Fruit fly (Drosophila melanogaster) whole organism, wandering third instar larva: Measurements from ENCODE around the gene Atg2.

Source experiments
- Abd-B ChIP-seq: fragments of >200 bp; optimal IDR thresholded peaks from 2 replicates; lab custom pipeline; 2017; ENCODE audit warnings: missing biosample characterization, missing genetic modification characterization
- CrebA ChIP-seq: fragments of 200-800 bp; sonication (Bioruptor generic); optimal IDR thresholded peaks from 2 replicates; lab custom pipeline; 2016; ENCODE audit warnings: missing biosample characterization, mild to moderate bottlenecking, missing genetic modification characterization, borderline replicate concordance
- Dfd ChIP-seq: fragments of >200 bp; optimal IDR thresholded peaks from 2 replicates; lab custom pipeline; 2017; ENCODE audit warnings: missing biosample characterization, missing genetic modification characterization
- Dif ChIP-seq: fragments of 200-275, 200-300 bp; sonication (Bioruptor generic); optimal IDR thresholded peaks from 2 replicates; lab custom pipeline; 2018; ENCODE audit warnings: missing biosample characterization, missing genetic modification characterization; ENCODE audit not compliant: partially characterized antibody
- GATAd ChIP-seq: sonication (Bioruptor generic); optimal IDR thresholded peaks from 2 replicates; lab custom pipeline; 2016; ENCODE audit warnings: missing biosample characterization, missing genetic modification characterization
- Hnf4 ChIP-seq: fragments of 200-800 bp; sonication (Bioruptor generic); optimal IDR thresholded peaks from 2 replicates; lab custom pipeline; 2016; ENCODE audit warnings: missing biosample characterization, mild to moderate bottlenecking, missing genetic modification characterization
- Hr78 ChIP-seq: fragments of >200 bp; optimal IDR thresholded peaks from 2 replicates; lab custom pipeline; 2017; ENCODE audit warnings: missing biosample characterization, missing genetic modification characterization
- Hr83 ChIP-seq: fragments of 200-300 bp; sonication (Bioruptor generic); optimal IDR thresholded peaks from 2 replicates; lab custom pipeline; 2016; ENCODE audit warnings: missing biosample characterization, mild to moderate bottlenecking, missing genetic modification characterization, moderate library complexity; ENCODE audit not compliant: poor library complexity, severe bottlenecking
- Mio ChIP-seq: sonication (Bioruptor generic); optimal IDR thresholded peaks from 2 replicates; lab custom pipeline; 2016; ENCODE audit warnings: missing biosample characterization, missing genetic modification characterization
- Myc ChIP-seq: fragments of >200 bp; optimal IDR thresholded peaks from 2 replicates; lab custom pipeline; 2017
- N ChIP-seq: fragments of >200 bp; optimal IDR thresholded peaks from 2 replicates; lab custom pipeline; 2018; ENCODE audit warnings: missing biosample characterization, missing external identifiers, missing genetic modification characterization
- OdsH ChIP-seq: fragments of 200-800 bp; sonication (Bioruptor generic); optimal IDR thresholded peaks from 2 replicates; lab custom pipeline; 2016; ENCODE audit warnings: missing biosample characterization, mild to moderate bottlenecking, missing genetic modification characterization
- Sp1 ChIP-seq: fragments of 200-800 bp; sonication (Bioruptor generic); optimal IDR thresholded peaks from 3 replicates; lab custom pipeline; 2019; ENCODE audit warnings: missing biosample characterization, mild to moderate bottlenecking, missing genetic modification characterization, moderate library complexity
- Vsx2 ChIP-seq: fragments of 200-300, 225-300 bp; sonication (Bioruptor generic); optimal IDR thresholded peaks from 2 replicates; lab custom pipeline; 2018; ENCODE audit warnings: missing biosample characterization, missing genetic modification characterization; ENCODE audit not compliant: partially characterized antibody
- br ChIP-seq: fragments of 200-800 bp; sonication (Bioruptor generic); optimal IDR thresholded peaks from 2 replicates; lab custom pipeline; 2016; ENCODE audit warnings: missing biosample characterization, missing genetic modification characterization
- brk ChIP-seq: fragments of 200-800 bp; sonication (Bioruptor generic); optimal IDR thresholded peaks from 2 replicates; lab custom pipeline; 2016; ENCODE audit warnings: missing biosample characterization, mild to moderate bottlenecking, missing genetic modification characterization
- dl ChIP-seq, 2 experiments: fragments of 175-275, 200-275 bp in 1 of 2; fragments of 200-275 bp in 1 of 2; sonication (Bioruptor generic); optimal IDR thresholded peaks; lab custom pipeline; 2018; ENCODE audit warnings: mild to moderate bottlenecking in 2 of 2, missing biosample characterization in 2 of 2, missing genetic modification characterization in 2 of 2, moderate library complexity in 2 of 2; ENCODE audit not compliant: partially characterized antibody in 2 of 2, insufficient read depth in 1 of 2
- dsf ChIP-seq: sonication (Bioruptor generic); optimal IDR thresholded peaks from 2 replicates; lab custom pipeline; 2016; ENCODE audit warnings: missing biosample characterization, missing genetic modification characterization, borderline replicate concordance
- foxo ChIP-seq, 2 experiments: fragments of 200-800 bp; sonication (Bioruptor generic); optimal IDR thresholded peaks; 2 replicates in 1 of 2; 3 replicates in 1 of 2; lab custom pipeline; 2016 to 2017; ENCODE audit warnings: missing biosample characterization in 2 of 2, missing genetic modification characterization in 2 of 2
- fru ChIP-seq: fragments of 200-800 bp; sonication (Bioruptor generic); optimal IDR thresholded peaks from 3 replicates; lab custom pipeline; 2016; ENCODE audit warnings: missing biosample characterization, mild to moderate bottlenecking, missing genetic modification characterization
- h ChIP-seq: fragments of 200-800 bp; sonication (Bioruptor generic); optimal IDR thresholded peaks from 3 replicates; lab custom pipeline; 2016; ENCODE audit warnings: missing biosample characterization, mild to moderate bottlenecking, missing genetic modification characterization
- lola ChIP-seq: fragments of >200 bp; optimal IDR thresholded peaks from 2 replicates; lab custom pipeline; 2017; ENCODE audit warnings: missing biosample characterization, missing genetic modification characterization
- pan ChIP-seq: fragments of >200 bp; optimal IDR thresholded peaks from 2 replicates; lab custom pipeline; 2017
- psq ChIP-seq: fragments of 200-800 bp; sonication (Bioruptor generic); optimal IDR thresholded peaks from 3 replicates; lab custom pipeline; 2017; ENCODE audit warnings: missing biosample characterization, mild to moderate bottlenecking, missing genetic modification characterization, moderate library complexity
- rgr ChIP-seq: fragments of 200-800 bp; sonication (Bioruptor generic); optimal IDR thresholded peaks from 3 replicates; lab custom pipeline; 2016; ENCODE audit warnings: missing biosample characterization, mild to moderate bottlenecking, missing genetic modification characterization
- sage ChIP-seq: fragments of 200-800 bp; sonication (Bioruptor generic); optimal IDR thresholded peaks from 2 replicates; lab custom pipeline; 2016; ENCODE audit warnings: missing biosample characterization, mild to moderate bottlenecking, missing genetic modification characterization
- sv ChIP-seq: fragments of 200-800 bp; sonication (Bioruptor generic); optimal IDR thresholded peaks from 3 replicates; lab custom pipeline; 2016; ENCODE audit warnings: missing biosample characterization, missing genetic modification characterization
- tai ChIP-seq: sonication (Bioruptor generic); optimal IDR thresholded peaks from 2 replicates; lab custom pipeline; 2016; ENCODE audit warnings: missing biosample characterization, missing genetic modification characterization
- usp ChIP-seq: fragments of >200 bp; optimal IDR thresholded peaks from 2 replicates; lab custom pipeline; 2017; ENCODE audit warnings: missing biosample characterization, missing genetic modification characterization
- woc ChIP-seq: sonication (Bioruptor generic); optimal IDR thresholded peaks from 2 replicates; lab custom pipeline; 2016; ENCODE audit warnings: missing biosample characterization, mild to moderate bottlenecking, missing genetic modification characterization

Gene Atg2

DNA sequence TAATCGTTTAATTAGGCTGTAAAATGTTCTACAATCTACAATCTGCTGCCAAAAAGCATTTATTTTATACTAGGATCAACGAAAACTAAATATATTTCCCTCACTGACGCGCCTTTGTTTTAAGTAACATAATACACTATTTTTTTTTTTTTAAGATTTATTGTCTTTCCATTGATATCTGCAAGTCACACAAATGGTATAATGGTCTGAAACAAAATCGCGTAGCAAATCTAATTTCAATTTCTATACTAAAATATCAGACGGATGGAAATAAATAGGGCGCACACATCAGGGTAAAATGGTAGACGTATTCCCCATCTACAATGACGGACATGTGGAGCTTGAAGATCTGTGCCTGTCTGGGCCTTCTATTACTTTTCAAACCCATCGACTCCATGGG is 34.7 kb upstream of the Atg2 start, which contains the start of gene Acp62F:
Acp62F (plus strand) TSS at position 301 of the 400 bp plus-strand sequence.
- no peak for TF ChIP-seq dsf

DNA sequence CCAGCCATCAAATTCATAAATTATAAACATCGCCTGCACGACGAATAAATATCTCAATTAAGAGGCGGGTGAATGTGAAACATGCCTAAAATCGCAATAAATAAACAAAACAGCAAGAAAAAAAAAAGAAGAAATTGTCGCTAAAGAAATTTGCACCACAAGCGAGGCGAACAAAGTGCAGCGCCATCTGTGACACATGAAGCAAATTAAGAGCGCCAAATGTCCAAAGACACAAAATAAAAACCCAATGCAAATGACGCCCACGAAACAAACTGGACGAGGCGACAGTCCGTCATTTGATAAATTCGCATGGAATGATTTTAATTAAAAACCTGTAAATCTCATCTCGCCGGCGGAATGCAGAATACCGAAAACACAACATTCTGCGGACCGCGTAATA is 30.4 kb upstream of the Atg2 start:
- no peak for TF ChIP-seq OdsH
- TF ChIP-seq brk (GFP tag; lab: Kevin White, UChicago): no peak
- TF ChIP-seq Hr78 (GFP tag; lab: Kevin White, UChicago): no peak
- TF ChIP-seq rgr (GFP tag; lab: Kevin White, UChicago): no peak
- TF ChIP-seq Hnf4 (GFP tag; lab: Kevin White, UChicago): no peak
- no peak for TF ChIP-seq foxo (GFP tag; optimal IDR thresholded peaks at IDR 0.05; lab: Kevin White, UChicago)
- TF ChIP-seq Abd-B (GFP tag; lab: Kevin White, UChicago): no peak
- TF ChIP-seq dl (GFP tag; optimal IDR thresholded peaks at IDR 0.05; lab: Kevin White, UChicago; ENCODE audit: insufficient read depth in 1 of 2, partially characterized antibody in 2 of 2): no peak
- no peak for TF ChIP-seq CrebA
- TF ChIP-seq lola (GFP tag; lab: Kevin White, UChicago): no peak
- TF ChIP-seq Vsx2 (GFP tag; lab: Kevin White, UChicago): no peak
- TF ChIP-seq Hr83: no peak
- TF ChIP-seq GATAd (GFP tag; lab: Kevin White, UChicago): no peak
- TF ChIP-seq Dfd (GFP tag; lab: Kevin White, UChicago): no peak
- no peak for TF ChIP-seq psq (GFP tag; lab: Kevin White, UChicago)
- no peak for TF ChIP-seq br
- TF ChIP-seq Myc (lab: Kevin White, UChicago): no peak
- no peak for TF ChIP-seq N (GFP tag; lab: Kevin White, UChicago)
- TF ChIP-seq, all 38 proteins: peak for 0

DNA sequence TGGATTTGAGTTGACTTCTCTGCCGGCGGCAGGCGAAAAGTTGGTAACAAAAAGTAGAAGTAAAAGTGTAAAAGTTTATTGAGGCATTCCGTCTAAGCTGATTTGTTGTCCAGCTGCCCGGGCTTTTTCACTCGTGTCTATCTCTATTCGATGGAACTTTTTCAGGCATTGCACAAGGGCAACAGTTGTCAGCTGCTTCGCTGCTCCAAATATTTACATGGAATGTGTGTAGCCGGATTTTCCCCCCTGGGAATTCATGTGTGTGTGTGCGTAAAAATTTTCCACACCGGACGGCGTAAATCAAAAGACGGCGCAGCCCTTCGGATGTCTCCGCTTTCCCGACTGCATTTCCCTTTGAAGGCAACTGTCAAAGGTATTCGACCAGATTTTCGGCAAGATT is 29.2 kb upstream of the Atg2 start:
- TF ChIP-seq Dif (GFP tag; lab: Kevin White, UChicago): no peak
- no peak for TF ChIP-seq h (GFP tag; lab: Kevin White, UChicago)
- no peak for TF ChIP-seq usp (GFP tag; lab: Kevin White, UChicago)
- no peak for TF ChIP-seq Mio (GFP tag; lab: Kevin White, UChicago)
- no peak for TF ChIP-seq woc (GFP tag; lab: Kevin White, UChicago)
- no peak for TF ChIP-seq dl (GFP tag; optimal IDR thresholded peaks at IDR 0.05; lab: Kevin White, UChicago; ENCODE audit: insufficient read depth in 1 of 2, partially characterized antibody in 2 of 2)

DNA sequence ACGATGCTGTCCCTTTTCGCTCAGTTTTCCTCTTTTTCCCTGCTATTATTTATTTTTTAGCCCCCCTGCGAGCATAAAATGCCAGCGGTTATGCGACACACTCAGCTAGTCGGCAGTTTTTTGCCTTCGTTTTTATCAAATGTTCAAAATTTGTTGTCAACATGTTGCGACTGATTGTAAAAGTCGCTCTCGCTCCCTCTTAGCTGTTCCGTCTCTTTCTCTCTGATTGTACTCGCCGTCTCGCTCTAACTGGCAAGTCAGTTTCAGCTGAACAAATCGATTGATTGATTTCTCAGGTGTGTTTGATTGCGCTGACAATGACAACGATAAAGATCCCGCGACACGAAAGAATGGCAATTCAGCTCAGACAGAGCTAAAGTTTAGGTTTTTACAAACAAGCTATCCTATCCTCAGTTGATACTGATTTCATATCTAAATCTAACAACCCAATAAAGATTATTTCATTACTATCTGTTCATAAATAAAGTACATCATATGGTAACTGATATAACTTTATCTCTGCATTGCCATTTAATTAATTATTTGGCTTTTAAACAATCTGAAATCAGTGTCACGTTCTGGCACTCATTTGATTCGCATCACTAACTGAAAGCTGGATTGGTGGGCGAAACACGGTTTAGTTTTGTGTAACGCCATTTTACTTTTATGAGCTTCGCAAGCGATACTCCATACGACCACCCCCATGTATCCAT is 28.3 kb upstream of the Atg2 start:
- TF ChIP-seq GATAd (GFP tag; lab: Kevin White, UChicago) (no peak), N (GFP tag; lab: Kevin White, UChicago) (no peak), Hnf4 (GFP tag; lab: Kevin White, UChicago) (no peak), tai (no peak), usp (GFP tag; lab: Kevin White, UChicago) (no peak), Abd-B (GFP tag; lab: Kevin White, UChicago) (no peak), h (GFP tag; lab: Kevin White, UChicago) (no peak), CrebA (no peak), Sp1 (GFP tag; lab: Kevin White, UChicago) (no peak), sage (no peak), OdsH (no peak)

DNA sequence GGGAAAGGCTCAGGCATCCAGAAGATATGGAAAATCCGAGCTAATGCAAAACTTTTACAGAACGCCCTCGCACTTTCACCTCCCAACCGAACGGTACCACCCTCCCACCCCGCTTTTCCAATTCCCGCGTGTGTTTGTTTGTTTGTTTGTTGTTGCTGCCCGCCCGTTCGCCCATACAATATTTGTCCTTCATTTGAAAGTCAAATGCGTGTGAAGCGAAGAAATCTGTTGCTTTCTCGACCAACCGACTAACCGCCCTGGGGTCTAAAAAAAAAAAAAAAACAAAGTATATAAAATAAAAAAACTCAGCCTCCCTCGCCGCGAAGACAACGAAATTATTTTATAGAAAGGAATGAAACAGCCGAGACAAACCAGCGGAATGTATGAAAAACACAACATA is 25.8 kb upstream of the Atg2 start:
- TF ChIP-seq woc (GFP tag; lab: Kevin White, UChicago): no peak
- no peak for TF ChIP-seq sv (GFP tag; lab: Kevin White, UChicago)
- TF ChIP-seq fru (GFP tag; lab: Kevin White, UChicago): no peak
- no peak for TF ChIP-seq Abd-B (GFP tag; lab: Kevin White, UChicago)
- TF ChIP-seq rgr (GFP tag; lab: Kevin White, UChicago): no peak
- TF ChIP-seq dl (GFP tag; optimal IDR thresholded peaks at IDR 0.05; lab: Kevin White, UChicago; ENCODE audit: insufficient read depth in 1 of 2, partially characterized antibody in 2 of 2): no peak
- TF ChIP-seq Vsx2 (GFP tag; lab: Kevin White, UChicago): no peak
- TF ChIP-seq CrebA: no peak
- TF ChIP-seq Hr83: no peak
- TF ChIP-seq br: no peak
- no peak for TF ChIP-seq psq (GFP tag; lab: Kevin White, UChicago)
- no peak for TF ChIP-seq tai
- no peak for TF ChIP-seq Hr78 (GFP tag; lab: Kevin White, UChicago)
- TF ChIP-seq GATAd (GFP tag; lab: Kevin White, UChicago): no peak
- no peak for TF ChIP-seq sage
- TF ChIP-seq pan (lab: Kevin White, UChicago): no peak
- no peak for TF ChIP-seq Mio (GFP tag; lab: Kevin White, UChicago)
- no peak for TF ChIP-seq N (GFP tag; lab: Kevin White, UChicago)
- TF ChIP-seq, all 38 proteins: peak for 0
